Worm (Caenorhabditis elegans): ENCODE results near the gene Y116A8C.3.

Gene Y116A8C.3

DNA sequence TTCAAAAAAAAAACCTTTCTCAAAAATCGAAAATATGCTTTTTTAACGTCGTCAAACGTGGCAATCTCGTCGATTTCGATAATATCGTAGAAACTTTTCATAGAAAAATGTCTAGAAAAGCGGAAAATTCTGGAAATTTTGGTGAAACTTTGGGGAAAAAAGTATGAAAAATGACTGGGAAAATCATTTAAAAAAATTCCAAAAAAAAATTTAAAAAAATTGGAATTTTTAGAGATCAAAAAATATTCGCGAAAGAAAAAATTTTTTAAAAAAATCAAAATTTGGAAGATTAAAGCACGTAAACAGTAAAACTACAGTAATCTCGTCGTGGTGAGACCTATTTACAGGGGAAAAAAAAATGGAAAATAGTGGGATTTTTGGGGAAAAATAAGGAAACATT is 23.1 kb downstream of the Y116A8C.3 start, which contains the start of gene Y116A8C.10:
Gene Y116A8C.10, minus strand, starts transcription at position 101 of the 400 bp plus-strand sequence.
- no peak for TF ChIP-seq flt-1 (GFP tag; IDR thresholded peaks at IDR 0.05)
- no peak for TF ChIP-seq hmbx-1 (tag; optimal IDR thresholded peaks at IDR 0.05)
- no peak for TF ChIP-seq scrt-1 (GFP tag; IDR thresholded peaks at IDR 0.05)
- no peak for TF ChIP-seq ceh-13 (GFP tag; optimal IDR thresholded peaks at IDR 0.05)
- no peak for TF ChIP-seq sea-1 (GFP tag; conservative IDR thresholded peaks at IDR 0.05)
- TF ChIP-seq F13C5.2 (tag; optimal IDR thresholded peaks at IDR 0.05) = no peak
- no peak for TF ChIP-seq tra-4 (tag; optimal IDR thresholded peaks at IDR 0.05)
- TF ChIP-seq ets-7 (tag; optimal IDR thresholded peaks at IDR 0.05) = no peak

DNA sequence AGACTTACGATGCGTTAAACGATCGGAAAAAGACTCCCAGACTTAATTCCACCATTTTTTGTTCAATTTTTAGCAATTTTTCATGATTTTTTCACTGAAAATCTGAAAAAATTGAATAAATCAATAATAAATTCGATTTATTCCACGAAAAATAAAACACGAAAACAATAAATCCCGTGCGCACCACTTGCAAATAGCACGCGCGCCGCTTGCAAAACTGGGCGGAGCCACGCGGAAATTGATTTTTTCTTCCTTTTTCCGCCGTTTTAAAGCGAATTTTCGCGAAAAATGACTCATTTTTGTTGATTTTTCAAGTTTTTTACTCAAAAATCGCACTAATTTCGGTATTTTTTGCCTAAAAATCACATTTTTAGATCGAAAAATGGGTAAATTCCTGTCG is 30.9 kb downstream of the Y116A8C.3 start, which contains the start of the genes Y116A8C.9 and arf-6:
Gene Y116A8C.9, minus strand, starts transcription at position 55 of the 400 bp plus-strand sequence.
Gene arf-6, plus strand, starts transcription at position 375 of the 400 bp plus-strand sequence.
- TF ChIP-seq hmg-4 (GFP tag; optimal IDR thresholded peaks at IDR 0.05) (peak; percentile 6), tra-4 (tag; optimal IDR thresholded peaks at IDR 0.05) (no peak), flt-1 (GFP tag; IDR thresholded peaks at IDR 0.05) (0 out of 2 replicates have a peak, but pooled peaks have one; percentile 14), pes-1 (GFP tag; IDR thresholded peaks at IDR 0.05) (peak; percentile 74), hnd-1 (tag; optimal IDR thresholded peaks at IDR 0.05) (peak; percentile 25), sea-1 (GFP tag; conservative IDR thresholded peaks at IDR 0.05) (no peak), ets-7 (tag; optimal IDR thresholded peaks at IDR 0.05) (no peak), aly-1 (tag; optimal IDR thresholded peaks at IDR 0.05) (no peak), tbx-11 (GFP tag; IDR thresholded peaks at IDR 0.05) (peak; percentile 53; the same call in 1 of the 2 replicates), tbx-37 (GFP tag; conservative IDR thresholded peaks at IDR 0.05) (no peak; the same call in 1 of the 2 replicates), ama-1 (optimal IDR thresholded peaks at IDR 0.05) (no peak), F13C5.2 (tag; optimal IDR thresholded peaks at IDR 0.05) (peak; percentile 85), scrt-1 (GFP tag; IDR thresholded peaks at IDR 0.05) (peak; percentile 77), hmbx-1 (tag; optimal IDR thresholded peaks at IDR 0.05) (no peak), ceh-36 (tag; optimal IDR thresholded peaks at IDR 0.05) (peak; percentile 35), ceh-13 (GFP tag; optimal IDR thresholded peaks at IDR 0.05) (no peak), B0310.2 (tag; optimal IDR thresholded peaks at IDR 0.05) (no peak)

DNA sequence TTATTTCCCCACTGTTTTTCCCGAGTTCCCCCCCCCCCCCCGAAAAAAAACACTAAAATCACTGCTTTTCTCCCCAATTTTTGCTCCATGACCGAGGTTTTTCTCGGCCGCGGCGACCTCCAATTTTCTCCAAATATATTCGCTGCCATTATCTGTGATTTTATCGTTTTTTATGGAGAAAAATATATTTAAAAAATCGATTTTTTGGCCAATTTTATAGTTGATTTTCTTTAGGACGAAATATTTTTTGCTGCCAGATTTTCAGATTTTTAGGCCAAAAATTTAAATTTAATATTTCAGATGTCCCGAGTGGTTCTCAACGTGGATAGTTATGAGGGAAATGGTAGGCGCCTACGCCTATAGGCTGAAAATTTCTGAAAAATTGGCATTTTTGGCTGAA is 33.9 kb downstream of the Y116A8C.3 start, which contains the start of gene rad-54.B:
Gene rad-54.B, plus strand, starts transcription at position 301 of the 400 bp plus-strand sequence.
- TF ChIP-seq aly-1 (tag; optimal IDR thresholded peaks at IDR 0.05) (no peak), flt-1 (GFP tag; IDR thresholded peaks at IDR 0.05) (no peak), ama-1 (optimal IDR thresholded peaks at IDR 0.05) (no peak), hmbx-1 (tag; optimal IDR thresholded peaks at IDR 0.05) (no peak), scrt-1 (GFP tag; IDR thresholded peaks at IDR 0.05) (no peak), sea-1 (GFP tag; conservative IDR thresholded peaks at IDR 0.05) (no peak), ets-7 (tag; optimal IDR thresholded peaks at IDR 0.05) (no peak), ceh-36 (tag; optimal IDR thresholded peaks at IDR 0.05) (no peak), tra-4 (tag; optimal IDR thresholded peaks at IDR 0.05) (no peak), F13C5.2 (tag; optimal IDR thresholded peaks at IDR 0.05) (no peak), ceh-13 (GFP tag; optimal IDR thresholded peaks at IDR 0.05) (no peak), tbx-37 (GFP tag; conservative IDR thresholded peaks at IDR 0.05) (no peak), hmg-4 (GFP tag; optimal IDR thresholded peaks at IDR 0.05) (no peak), hnd-1 (tag; optimal IDR thresholded peaks at IDR 0.05) (no peak), pes-1 (GFP tag; IDR thresholded peaks at IDR 0.05) (no peak), tbx-11 (GFP tag; IDR thresholded peaks at IDR 0.05) (no peak), B0310.2 (tag; optimal IDR thresholded peaks at IDR 0.05) (no peak)

DNA sequence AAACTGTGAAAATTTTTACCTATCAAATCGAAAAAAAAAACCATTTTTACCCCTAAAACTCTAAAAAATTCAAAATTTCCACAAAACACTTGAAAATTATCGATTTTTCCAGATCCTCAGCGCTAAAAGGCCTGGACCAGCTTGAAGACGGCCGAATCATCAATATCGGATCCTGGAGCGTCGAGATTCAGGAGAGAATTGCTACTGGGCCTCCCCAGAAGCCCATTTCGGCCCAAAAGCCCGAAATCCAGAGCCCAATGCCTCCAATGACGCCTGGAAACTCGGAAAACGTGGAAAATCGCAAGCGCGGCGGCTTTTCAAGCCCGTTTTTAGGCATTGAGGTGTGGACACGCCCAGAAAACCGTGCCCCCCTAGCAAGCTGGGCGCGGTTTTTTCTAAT is 36.5 kb downstream of the Y116A8C.3 start:
- TF ChIP-seq pes-1 (GFP tag; IDR thresholded peaks at IDR 0.05) (no peak), ama-1 (optimal IDR thresholded peaks at IDR 0.05) (no peak), ceh-13 (GFP tag; optimal IDR thresholded peaks at IDR 0.05) (no peak), tbx-11 (GFP tag; IDR thresholded peaks at IDR 0.05) (no peak), scrt-1 (GFP tag; IDR thresholded peaks at IDR 0.05) (no peak), B0310.2 (tag; optimal IDR thresholded peaks at IDR 0.05) (no peak), hmg-4 (GFP tag; optimal IDR thresholded peaks at IDR 0.05) (no peak), ets-7 (tag; optimal IDR thresholded peaks at IDR 0.05) (no peak)

DNA sequence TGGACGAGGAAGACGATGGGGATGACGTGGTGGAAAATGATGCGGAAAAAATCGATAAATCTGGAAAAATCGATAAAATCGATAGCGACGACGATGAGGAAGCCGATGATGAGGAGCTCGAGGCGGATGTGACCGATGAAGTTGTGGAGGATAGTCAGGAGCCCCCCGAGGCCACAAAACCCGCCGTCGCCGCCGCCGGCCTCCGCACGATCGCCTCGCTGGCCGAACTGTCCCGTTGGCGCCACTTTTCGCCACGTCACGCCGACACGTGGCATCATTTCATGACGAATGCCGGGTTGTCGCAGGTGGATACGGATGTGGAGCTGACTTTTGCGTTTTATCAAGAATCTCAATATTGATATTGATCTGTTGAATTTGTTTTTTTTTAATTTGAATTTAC is 46.6 kb downstream of the Y116A8C.3 start:
- TF ChIP-seq pes-1 (GFP tag; IDR thresholded peaks at IDR 0.05) (no peak), ceh-13 (GFP tag; optimal IDR thresholded peaks at IDR 0.05) (no peak), ets-7 (tag; optimal IDR thresholded peaks at IDR 0.05) (no peak), sea-1 (GFP tag; conservative IDR thresholded peaks at IDR 0.05) (no peak), ceh-36 (tag; optimal IDR thresholded peaks at IDR 0.05) (no peak), scrt-1 (GFP tag; IDR thresholded peaks at IDR 0.05) (no peak), tbx-37 (GFP tag; conservative IDR thresholded peaks at IDR 0.05) (no peak), aly-1 (tag; optimal IDR thresholded peaks at IDR 0.05) (no peak), ama-1 (optimal IDR thresholded peaks at IDR 0.05) (no peak), flt-1 (GFP tag; IDR thresholded peaks at IDR 0.05) (no peak), B0310.2 (tag; optimal IDR thresholded peaks at IDR 0.05) (no peak), hmg-4 (GFP tag; optimal IDR thresholded peaks at IDR 0.05) (no peak), tra-4 (tag; optimal IDR thresholded peaks at IDR 0.05) (no peak), tbx-11 (GFP tag; IDR thresholded peaks at IDR 0.05) (no peak), F13C5.2 (tag; optimal IDR thresholded peaks at IDR 0.05) (no peak), hnd-1 (tag; optimal IDR thresholded peaks at IDR 0.05) (no peak), hmbx-1 (tag; optimal IDR thresholded peaks at IDR 0.05) (no peak)
